Worm (Caenorhabditis elegans) whole organism, L3 larva: ENCODE measurements around the gene Y75B8A.28.

ENCODE experiments used
- R02D3.7 ChIP-seq: fragments of 150-350 bp; optimal IDR thresholded peaks from 2 replicates; lab custom pipeline; 2014; ENCODE audit warnings: missing biosample characterization, missing genetic modification characterization
- aly-2 ChIP-seq: fragments of 150-350 bp; optimal IDR thresholded peaks from 2 replicates; lab custom pipeline; 2014; ENCODE audit warnings: missing biosample characterization, missing genetic modification characterization
- ceh-16 ChIP-seq: sonication (generic microtip); optimal IDR thresholded peaks from 2 replicates; lab custom pipeline; 2017; ENCODE audit warnings: missing biosample characterization, missing genetic modification characterization
- ceh-28 ChIP-seq: fragments of 150-350 bp; optimal IDR thresholded peaks from 2 replicates; lab custom pipeline; 2014; ENCODE audit warnings: missing biosample characterization, missing genetic modification reagents, missing genetic modification characterization
- ceh-82 ChIP-seq: fragments of 150-350 bp; optimal IDR thresholded peaks from 2 replicates; lab custom pipeline; 2014; ENCODE audit warnings: missing biosample characterization, missing genetic modification characterization
- ceh-9 ChIP-seq: sonication (generic microtip); optimal IDR thresholded peaks from 2 replicates; lab custom pipeline; 2018; ENCODE audit warnings: missing biosample characterization, missing genetic modification characterization
- egl-27 ChIP-seq: sonication (generic microtip); optimal IDR thresholded peaks from 4 replicates; lab custom pipeline; 2017; ENCODE audit warnings: missing biosample characterization, missing genetic modification reagents, missing genetic modification characterization
- egl-5 ChIP-seq: fragments of 150-350 bp; optimal IDR thresholded peaks from 2 replicates; lab custom pipeline; 2017; ENCODE audit warnings: missing biosample characterization, missing genetic modification reagents, missing genetic modification characterization, inconsistent platforms
- elt-2 ChIP-seq: sonication (generic microtip); optimal IDR thresholded peaks from 2 replicates; lab custom pipeline; 2016; ENCODE audit warnings: missing genetic modification reagents, mild to moderate bottlenecking, missing genetic modification characterization, missing compliant biosample characterization
- elt-3 ChIP-seq, 3 experiments: fragments of 150-350 bp in 1 of 3; sonication (generic microtip) in 2 of 3; optimal IDR thresholded peaks; 2 replicates in 2 of 3; 4 replicates in 1 of 3; lab custom pipeline; 2014 to 2017; ENCODE audit warnings: missing biosample characterization in 3 of 3, missing genetic modification characterization in 3 of 3
- eor-1 ChIP-seq, 2 experiments: fragments of 150-350 bp; optimal IDR thresholded peaks; 2 replicates each; lab custom pipeline; 2014 to 2018; ENCODE audit warnings: missing biosample characterization in 2 of 2, missing genetic modification characterization in 2 of 2
- fkh-10 ChIP-seq: sonication (generic microtip); optimal IDR thresholded peaks from 2 replicates; lab custom pipeline; 2017; ENCODE audit warnings: missing biosample characterization, missing genetic modification reagents, missing genetic modification characterization
- fkh-2 ChIP-seq: fragments of 150-350 bp; optimal IDR thresholded peaks from 2 replicates; lab custom pipeline; 2014; ENCODE audit warnings: missing biosample characterization, missing genetic modification reagents, missing genetic modification characterization
- hmg-11 ChIP-seq: sonication (generic microtip); optimal IDR thresholded peaks from 2 replicates; lab custom pipeline; 2016; ENCODE audit warnings: missing genetic modification characterization, missing compliant biosample characterization
- jun-1 ChIP-seq: fragments of 150-350 bp; optimal IDR thresholded peaks from 2 replicates; lab custom pipeline; 2014; ENCODE audit warnings: missing biosample characterization, missing genetic modification reagents, missing genetic modification characterization
- lin-39 ChIP-seq: fragments of 150-350 bp; optimal IDR thresholded peaks from 2 replicates; lab custom pipeline; 2018; ENCODE audit warnings: missing biosample characterization, missing genetic modification reagents, missing genetic modification characterization
- lsy-12 ChIP-seq: sonication (generic microtip); optimal IDR thresholded peaks from 2 replicates; lab custom pipeline; 2016; ENCODE audit warnings: mild to moderate bottlenecking, missing genetic modification characterization, missing compliant biosample characterization
- mdl-1 ChIP-seq: fragments of 150-350 bp; optimal IDR thresholded peaks from 2 replicates; lab custom pipeline; 2014; ENCODE audit warnings: missing biosample characterization, missing genetic modification characterization
- nfya-1 ChIP-seq: sonication (generic microtip); optimal IDR thresholded peaks from 2 replicates; lab custom pipeline; 2017; ENCODE audit warnings: missing genetic modification characterization, mild to moderate bottlenecking, missing compliant biosample characterization, antibody characterized with exemption, moderate library complexity; ENCODE audit not compliant: insufficient read depth
- nhr-11 ChIP-seq: fragments of 150-350 bp; optimal IDR thresholded peaks from 2 replicates; lab custom pipeline; 2014; ENCODE audit warnings: missing biosample characterization, missing genetic modification characterization
- nhr-23 ChIP-seq: fragments of 150-350 bp; optimal IDR thresholded peaks from 2 replicates; lab custom pipeline; 2014; ENCODE audit warnings: missing biosample characterization, missing genetic modification reagents, missing genetic modification characterization
- nhr-237 ChIP-seq: fragments of 150-350 bp; optimal IDR thresholded peaks from 2 replicates; lab custom pipeline; 2014; ENCODE audit warnings: missing biosample characterization, missing genetic modification characterization
- nhr-28 ChIP-seq: fragments of 150-350 bp; optimal IDR thresholded peaks from 2 replicates; lab custom pipeline; 2014; ENCODE audit warnings: missing biosample characterization, missing genetic modification characterization
- nhr-43 ChIP-seq: sonication (generic microtip); optimal IDR thresholded peaks from 2 replicates; lab custom pipeline; 2016; ENCODE audit warnings: mild to moderate bottlenecking, missing genetic modification characterization, missing compliant biosample characterization; ENCODE audit not compliant: poor library complexity, severe bottlenecking
- pha-4 ChIP-seq: fragments of 150-350 bp; optimal IDR thresholded peaks from 2 replicates; lab custom pipeline; 2014; ENCODE audit warnings: missing biosample characterization, missing genetic modification reagents, missing genetic modification characterization
- pqm-1 ChIP-seq: fragments of 150-350 bp; optimal IDR thresholded peaks from 2 replicates; lab custom pipeline; 2017; ENCODE audit warnings: missing biosample characterization, missing genetic modification characterization, inconsistent platforms
- sea-2 ChIP-seq: fragments of 150-350 bp; sonication (generic microtip); optimal IDR thresholded peaks from 4 replicates; lab custom pipeline; 2014; ENCODE audit warnings: missing biosample characterization, missing genetic modification reagents, missing genetic modification characterization
- skn-1 ChIP-seq: fragments of 150-350 bp; optimal IDR thresholded peaks from 2 replicates; lab custom pipeline; 2014; ENCODE audit warnings: missing biosample characterization, missing genetic modification characterization
- snpc-4 ChIP-seq: fragments of 150-350 bp; optimal IDR thresholded peaks from 2 replicates; lab custom pipeline; 2014; ENCODE audit warnings: missing biosample characterization, missing genetic modification characterization
- unc-39 ChIP-seq: sonication (generic microtip); optimal IDR thresholded peaks from 4 replicates; lab custom pipeline; 2017; ENCODE audit warnings: missing biosample characterization, missing genetic modification characterization
- unc-62 ChIP-seq: fragments of 150-350 bp; sonication (generic microtip); optimal IDR thresholded peaks from 4 replicates; lab custom pipeline; 2014; ENCODE audit warnings: missing biosample characterization, missing genetic modification reagents, missing genetic modification characterization
- zag-1 ChIP-seq: fragments of 150-350 bp; optimal IDR thresholded peaks from 2 replicates; lab custom pipeline; 2014; ENCODE audit warnings: missing biosample characterization, missing genetic modification characterization

The Y75B8A.28 gene

ce11 chrIII:12304805-12305377 is 14.0 kb upstream of the Y75B8A.28 start:
- TF ChIP-seq zag-1 (tag; lab: Kevin White, UChicago) (no peak), pha-4 (tag; lab: Kevin White, UChicago) (peak; percentile 66), snpc-4 (no peak), nhr-43 (tag; lab: Kevin White, UChicago) (no peak)

ce11 chrIII:12307475-12307874 is 11.4 kb upstream of the Y75B8A.28 start, which contains the start of gene pqn-92:
TSS of gene pqn-92 (plus strand) at chrIII:12307781.
- TF ChIP-seq sea-2 (GFP tag; lab: Kevin White, UChicago): no peak
- TF ChIP-seq pqm-1 (tag; lab: Kevin White, UChicago): no peak
- TF ChIP-seq ceh-82 (tag; lab: Kevin White, UChicago): no peak
- TF ChIP-seq R02D3.7: no peak
- no peak for TF ChIP-seq fkh-2 (tag; lab: Kevin White, UChicago)
- peak; percentile 55 for TF ChIP-seq elt-2 (tag; lab: Kevin White, UChicago)

ce11 chrIII:12312886-12313285 is 6.0 kb upstream of the Y75B8A.28 start, which contains the start of gene Y75B8A.39:
TSS of gene Y75B8A.39 (plus strand) at chrIII:12313186.
- TF ChIP-seq aly-2 (tag; lab: Kevin White, UChicago): no peak
- no peak for TF ChIP-seq nhr-23 (tag; lab: Kevin White, UChicago)
- TF ChIP-seq pqm-1 (tag; lab: Kevin White, UChicago): no peak
- TF ChIP-seq nfya-1 (tag; lab: Kevin White, UChicago): no peak
- TF ChIP-seq egl-5 (tag; lab: Kevin White, UChicago): no peak
- no peak for TF ChIP-seq elt-2 (tag; lab: Kevin White, UChicago)
- no peak for TF ChIP-seq nhr-237 (tag; lab: Kevin White, UChicago)
- no peak for TF ChIP-seq unc-62 (GFP tag; lab: Kevin White, UChicago)
- no peak for TF ChIP-seq elt-3 (tag; optimal IDR thresholded peaks at IDR 0.05; lab: Kevin White, UChicago)

DNA sequence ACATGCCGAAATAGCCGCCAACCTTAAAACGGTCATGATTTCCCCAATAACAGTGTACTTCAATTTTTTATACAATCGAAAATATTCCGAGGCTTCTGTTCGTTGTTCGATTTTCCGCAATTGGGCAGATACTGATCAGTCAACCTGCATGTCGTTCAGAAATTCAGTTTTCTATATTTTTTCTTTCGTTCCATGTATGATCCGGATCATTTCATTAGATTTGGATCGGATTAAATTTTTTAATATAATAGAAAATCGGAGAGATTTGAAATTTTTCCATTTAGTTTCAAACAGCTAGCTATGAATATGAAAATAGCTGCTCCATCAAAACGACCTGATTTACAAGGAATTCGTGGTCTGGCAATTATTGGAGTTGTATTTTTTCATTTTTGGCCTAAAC is 3.7 kb upstream of the Y75B8A.28 start, which contains the start of gene Y75B8A.37:
Gene Y75B8A.37, plus strand, starts transcription at position 301 of the 400 bp plus-strand sequence.
- TF ChIP-seq jun-1 (tag; lab: Kevin White, UChicago): no peak
- TF ChIP-seq mdl-1 (tag; lab: Kevin White, UChicago): no peak
- TF ChIP-seq ceh-82 (tag; lab: Kevin White, UChicago): no peak
- TF ChIP-seq unc-39: no peak
- no peak for TF ChIP-seq unc-62 (GFP tag; lab: Kevin White, UChicago)
- no peak for TF ChIP-seq lsy-12
- TF ChIP-seq elt-2 (tag; lab: Kevin White, UChicago): no peak
- TF ChIP-seq fkh-10: no peak
- no peak for TF ChIP-seq egl-27 (tag; lab: Kevin White, UChicago)
- no peak for TF ChIP-seq nhr-43 (tag; lab: Kevin White, UChicago)
- no peak for TF ChIP-seq ceh-28 (tag; lab: Kevin White, UChicago)
- no peak for TF ChIP-seq fkh-2 (tag; lab: Kevin White, UChicago)
- TF ChIP-seq nhr-23 (tag; lab: Kevin White, UChicago): no peak
- TF ChIP-seq zag-1 (tag; lab: Kevin White, UChicago): no peak
- TF ChIP-seq hmg-11 (tag; lab: Kevin White, UChicago): no peak
- TF ChIP-seq eor-1 (tag; optimal IDR thresholded peaks at IDR 0.05; lab: Kevin White, UChicago): no peak
- no peak for TF ChIP-seq skn-1 (tag; lab: Kevin White, UChicago)
- no peak for TF ChIP-seq nhr-11 (tag; lab: Kevin White, UChicago)
- TF ChIP-seq ceh-16: no peak

- TF ChIP-seq ceh-82 (tag; lab: Kevin White, UChicago): no peak
- TF ChIP-seq fkh-2 (tag; lab: Kevin White, UChicago): no peak
- TF ChIP-seq ceh-9 (tag; lab: Kevin White, UChicago): no peak
- peak; percentile 11 for TF ChIP-seq pha-4 (tag; lab: Kevin White, UChicago)
- TF ChIP-seq elt-2 (tag; lab: Kevin White, UChicago): peak; percentile 91
- no peak for TF ChIP-seq lsy-12
- no peak for TF ChIP-seq unc-62 (GFP tag; lab: Kevin White, UChicago)
- TF ChIP-seq pqm-1 (tag; lab: Kevin White, UChicago): peak; percentile 88
- no peak for TF ChIP-seq hmg-11 (tag; lab: Kevin White, UChicago)
- TF ChIP-seq zag-1 (tag; lab: Kevin White, UChicago): no peak
- TF ChIP-seq nfya-1 (tag; lab: Kevin White, UChicago): no peak
- no peak for TF ChIP-seq nhr-28 (tag; lab: Kevin White, UChicago)
- no peak for TF ChIP-seq lin-39 (tag; lab: Kevin White, UChicago)
- TF ChIP-seq jun-1 (tag; lab: Kevin White, UChicago): peak; percentile 83
Measured at ce11 chrIII:12317492-12317891, 1.4 kb upstream of the Y75B8A.28 start.
